Worm (Caenorhabditis elegans) whole organism, early embryonic: Measurements from ENCODE around the gene B0280.11.

ENCODE experiments used
- F13C5.2 ChIP-seq: sonication (generic microtip); optimal IDR thresholded peaks from 2 replicates; lab custom pipeline; 2017; ENCODE audit warnings: mild to moderate bottlenecking, missing genetic modification characterization, inconsistent platforms, missing compliant biosample characterization
- ama-1 ChIP-seq: fragments of 150-350 bp; optimal IDR thresholded peaks from 2 replicates; lab custom pipeline; 2014
- ets-7 ChIP-seq: sonication (generic microtip); optimal IDR thresholded peaks from 2 replicates; lab custom pipeline; 2016; ENCODE audit warnings: missing genotype, missing genetic modification characterization, missing compliant biosample characterization
- hmg-4 ChIP-seq: fragments of 200-800 bp; sonication (Bioruptor generic); optimal IDR thresholded peaks from 2 replicates; lab custom pipeline; 2018; ENCODE audit warnings: mild to moderate bottlenecking, missing genetic modification characterization, missing compliant biosample characterization
- hnd-1 ChIP-seq: sonication (generic microtip); optimal IDR thresholded peaks from 2 replicates; lab custom pipeline; 2016; ENCODE audit warnings: missing genetic modification characterization, missing compliant biosample characterization
- pes-1 ChIP-seq: fragments of 200-800 bp; sonication (Bioruptor generic); IDR thresholded peaks from 2 replicates; pipeline ENCODE4 v1.3.6; 2022; ENCODE audit warnings: missing genetic modification reagents, missing genetic modification characterization, missing compliant biosample characterization
- scrt-1 ChIP-seq: fragments of 200-800 bp; sonication (Bioruptor generic); IDR thresholded peaks from 2 replicates; pipeline ENCODE4 v1.3.6; 2022; ENCODE audit warnings: missing genetic modification characterization, missing compliant biosample characterization
- sea-1 ChIP-seq: fragments of 200-800 bp; sonication (Bioruptor generic); conservative IDR thresholded peaks from 2 replicates; pipeline ENCODE4 v1.3.6; 2022; ENCODE audit warnings: missing genetic modification characterization, missing compliant biosample characterization
- tbx-11 ChIP-seq: fragments of 200-800 bp; sonication (Bioruptor generic); IDR thresholded peaks from 2 replicates; pipeline ENCODE4 v1.3.6; 2022; ENCODE audit warnings: missing genetic modification characterization, missing compliant biosample characterization
- tbx-37 ChIP-seq: fragments of 200-800 bp; sonication (Bioruptor generic); conservative IDR thresholded peaks from 2 replicates; pipeline ENCODE4 v1.3.6; 2022; ENCODE audit warnings: missing genetic modification reagents, missing genetic modification characterization, missing compliant biosample characterization

DNA sequence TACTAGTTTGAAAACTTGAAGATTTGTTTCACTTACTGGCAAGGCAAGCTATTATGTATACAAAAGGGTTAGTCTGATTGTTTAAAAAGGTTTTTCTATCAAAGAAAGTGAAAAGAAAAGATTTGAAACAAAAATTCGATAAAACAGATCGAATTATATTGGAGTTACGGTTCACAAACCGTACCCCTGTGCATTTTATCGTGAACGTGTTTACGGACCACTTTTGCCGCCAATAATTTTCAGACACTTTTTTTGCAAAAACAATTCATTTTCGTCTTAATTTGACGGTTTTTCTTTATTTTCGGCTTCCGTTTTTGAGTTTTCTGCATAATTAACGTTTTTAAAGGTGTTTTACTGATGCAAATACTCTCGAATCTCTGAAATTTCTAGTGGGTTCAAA is 27.2 kb upstream of the B0280.11 start:
- TF ChIP-seq hmg-4 (GFP tag; lab: Kevin White, UChicago) (no peak), ama-1 (lab: Kevin White, UChicago) (no peak), tbx-37 (GFP tag; lab: Robert Waterston, UW) (no peak), hnd-1 (tag; lab: Kevin White, UChicago) (no peak), pes-1 (GFP tag; lab: Robert Waterston, UW) (no peak), ets-7 (no peak), F13C5.2 (no peak), scrt-1 (GFP tag; lab: Robert Waterston, UW) (no peak), tbx-11 (no peak), sea-1 (GFP tag; lab: Robert Waterston, UW) (no peak)
